Worm (Caenorhabditis elegans) whole organism, L1 larva: ENCODE results near the gene lin-2.

Experiments used
- C16A3.4 ChIP-seq: fragments of 150-350 bp; optimal IDR thresholded peaks from 2 replicates; lab custom pipeline; 2014; ENCODE audit warnings: missing biosample characterization, missing genetic modification characterization
- alr-1 ChIP-seq: fragments of 200-800 bp; sonication (Bioruptor generic); optimal IDR thresholded peaks from 2 replicates; lab custom pipeline; 2018; ENCODE audit warnings: borderline replicate concordance, mild to moderate bottlenecking, missing genetic modification characterization, missing compliant biosample characterization
- aly-2 ChIP-seq: fragments of 150-350 bp; optimal IDR thresholded peaks from 2 replicates; lab custom pipeline; 2014; ENCODE audit warnings: missing biosample characterization, missing genetic modification characterization
- ama-1 ChIP-seq: fragments of 150-350 bp; optimal IDR thresholded peaks from 2 replicates; lab custom pipeline; 2014
- ceh-82 ChIP-seq, 3 experiments: fragments of 150-350 bp in 1 of 3; sonication (generic microtip) in 2 of 3; optimal IDR thresholded peaks; 2 replicates each; lab custom pipeline; 2014 to 2017; ENCODE audit warnings: missing biosample characterization in 3 of 3, missing genetic modification characterization in 3 of 3
- ceh-90 ChIP-seq: sonication (generic microtip); optimal IDR thresholded peaks from 2 replicates; lab custom pipeline; 2016; ENCODE audit warnings: missing genetic modification characterization, missing compliant biosample characterization
- efl-1 ChIP-seq, 4 experiments: fragments of 150-350 bp; optimal IDR thresholded peaks in 3 of 4; peaks in 1 of 4; 1 replicate in 1 of 4; 2 replicates in 3 of 4; lab custom pipeline; 2014; ENCODE audit warnings: missing biosample characterization in 2 of 4, missing genetic modification characterization in 2 of 4, missing genetic modification reagents in 2 of 4
- egl-13 ChIP-seq: sonication (generic microtip); optimal IDR thresholded peaks from 2 replicates; lab custom pipeline; 2016; ENCODE audit warnings: missing genotype, missing genetic modification reagents, missing genetic modification characterization, missing compliant biosample characterization
- elt-2 ChIP-seq: sonication (generic microtip); optimal IDR thresholded peaks from 2 replicates; lab custom pipeline; 2016; ENCODE audit warnings: missing genetic modification characterization, mild to moderate bottlenecking, inconsistent platforms, missing compliant biosample characterization, missing genetic modification reagents
- elt-3 ChIP-seq, 6 experiments: fragments of 150-350 bp in 1 of 6; sonication (generic microtip); optimal IDR thresholded peaks; 2 replicates each; lab custom pipeline; 2017 to 2018; ENCODE audit warnings: missing biosample characterization in 6 of 6, missing genetic modification characterization in 6 of 6, inconsistent platforms in 1 of 6
- fkh-8 ChIP-seq: sonication (generic microtip); optimal IDR thresholded peaks from 2 replicates; lab custom pipeline; 2016; ENCODE audit warnings: mild to moderate bottlenecking, missing genetic modification characterization, missing compliant biosample characterization
- grh-1 ChIP-seq: fragments of 200-800 bp; sonication (Bioruptor generic); IDR thresholded peaks from 2 replicates; pipeline ENCODE4 v1.3.6; 2022; ENCODE audit warnings: missing genetic modification reagents, missing genetic modification characterization, missing compliant biosample characterization
- hlh-4 ChIP-seq: sonication (generic microtip); optimal IDR thresholded peaks from 2 replicates; lab custom pipeline; 2016; ENCODE audit warnings: mild to moderate bottlenecking, missing genetic modification characterization, missing compliant biosample characterization
- hpl-2 ChIP-seq: fragments of 150-350 bp; optimal IDR thresholded peaks from 2 replicates; lab custom pipeline; 2014; ENCODE audit warnings: missing biosample characterization, missing genetic modification reagents, missing genetic modification characterization
- isw-1 ChIP-seq: fragments of 200-800 bp; sonication (Bioruptor generic); IDR thresholded peaks from 2 replicates; pipeline ENCODE4 v1.3.6; 2022; ENCODE audit warnings: missing genetic modification characterization, missing compliant biosample characterization
- jun-1 ChIP-seq: fragments of 150-350 bp; optimal IDR thresholded peaks from 2 replicates; lab custom pipeline; 2014; ENCODE audit warnings: missing biosample characterization, missing genetic modification reagents, missing genetic modification characterization
- lin-13 ChIP-seq: fragments of 150-350 bp; optimal IDR thresholded peaks from 2 replicates; lab custom pipeline; 2014; ENCODE audit warnings: missing biosample characterization, missing genetic modification reagents, missing genetic modification characterization
- lin-15B ChIP-seq: fragments of 150-350 bp; sonication (generic microtip); optimal IDR thresholded peaks from 3 replicates; lab custom pipeline; 2014; ENCODE audit warnings: missing biosample characterization, missing genetic modification characterization
- lin-35 ChIP-seq, 2 experiments: fragments of 150-350 bp; optimal IDR thresholded peaks; 2 replicates each; lab custom pipeline; 2014; ENCODE audit warnings: missing biosample characterization in 2 of 2, missing genetic modification characterization in 2 of 2, missing genetic modification reagents in 2 of 2
- lir-3 ChIP-seq: sonication (generic microtip); optimal IDR thresholded peaks from 2 replicates; lab custom pipeline; 2016; ENCODE audit warnings: mild to moderate bottlenecking, missing genetic modification characterization, moderate library complexity, missing compliant biosample characterization; ENCODE audit not compliant: poor library complexity
- lsy-2 ChIP-seq, 2 experiments: fragments of 150-350 bp; optimal IDR thresholded peaks; 2 replicates each; lab custom pipeline; 2014; ENCODE audit warnings: missing biosample characterization in 2 of 2, missing genetic modification characterization in 2 of 2
- mab-9 ChIP-seq: fragments of 200-800 bp; sonication (Bioruptor generic); IDR thresholded peaks from 2 replicates; pipeline ENCODE4 v1.3.6; 2022; ENCODE audit warnings: missing genetic modification reagents, missing genetic modification characterization, missing compliant biosample characterization
- mdl-1 ChIP-seq, 2 experiments: fragments of 150-350 bp; optimal IDR thresholded peaks; 2 replicates each; lab custom pipeline; 2014 to 2017; ENCODE audit warnings: missing biosample characterization in 2 of 2, missing genetic modification characterization in 2 of 2, inconsistent platforms in 1 of 2
- mef-2 ChIP-seq: fragments of 150-350 bp; optimal IDR thresholded peaks from 2 replicates; lab custom pipeline; 2014; ENCODE audit warnings: missing biosample characterization, missing genetic modification characterization
- mep-1 ChIP-seq: fragments of 150-350 bp; optimal IDR thresholded peaks from 2 replicates; lab custom pipeline; 2014; ENCODE audit warnings: missing biosample characterization, missing genetic modification characterization
- nhr-11 ChIP-seq: fragments of 150-350 bp; optimal IDR thresholded peaks from 2 replicates; lab custom pipeline; 2014; ENCODE audit warnings: missing biosample characterization, missing genetic modification characterization
- nhr-12 ChIP-seq: sonication (generic microtip); optimal IDR thresholded peaks from 2 replicates; lab custom pipeline; 2017; ENCODE audit warnings: missing biosample characterization, missing genetic modification characterization
- nhr-20 ChIP-seq: sonication (generic microtip); optimal IDR thresholded peaks from 2 replicates; lab custom pipeline; 2016; ENCODE audit warnings: mild to moderate bottlenecking, missing genetic modification characterization, missing compliant biosample characterization
- nhr-47 ChIP-seq: sonication (generic microtip); optimal IDR thresholded peaks from 2 replicates; lab custom pipeline; 2016; ENCODE audit warnings: mild to moderate bottlenecking, missing genetic modification characterization, moderate library complexity, missing compliant biosample characterization
- nhr-71 ChIP-seq: sonication (generic microtip); optimal IDR thresholded peaks from 2 replicates; lab custom pipeline; 2016; ENCODE audit warnings: mild to moderate bottlenecking, missing genetic modification characterization, moderate library complexity, missing compliant biosample characterization
- nhr-77 ChIP-seq: fragments of 150-350 bp; optimal IDR thresholded peaks from 2 replicates; lab custom pipeline; 2014; ENCODE audit warnings: missing biosample characterization, missing genetic modification characterization
- nhr-84 ChIP-seq: sonication (generic microtip); optimal IDR thresholded peaks from 2 replicates; lab custom pipeline; 2017; ENCODE audit warnings: missing biosample characterization, missing genetic modification characterization
- nhr-90 ChIP-seq: sonication (generic microtip); optimal IDR thresholded peaks from 2 replicates; lab custom pipeline; 2016; ENCODE audit warnings: mild to moderate bottlenecking, missing genetic modification characterization, missing compliant biosample characterization; ENCODE audit not compliant: poor library complexity
- pax-3 ChIP-seq: fragments of 200-800 bp; sonication (Bioruptor generic); optimal IDR thresholded peaks from 2 replicates; lab custom pipeline; 2018; ENCODE audit warnings: mild to moderate bottlenecking, missing genetic modification characterization, moderate library complexity, missing compliant biosample characterization
- pqm-1 ChIP-seq: sonication (generic microtip); optimal IDR thresholded peaks from 3 replicates; lab custom pipeline; 2017; ENCODE audit warnings: missing biosample characterization, missing genetic modification characterization
- rnt-1 ChIP-seq: sonication (generic microtip); optimal IDR thresholded peaks from 2 replicates; lab custom pipeline; 2016; ENCODE audit warnings: mild to moderate bottlenecking, missing genetic modification characterization, moderate library complexity, missing compliant biosample characterization
- skn-1 ChIP-seq: fragments of 150-350 bp; optimal IDR thresholded peaks from 2 replicates; lab custom pipeline; 2014; ENCODE audit warnings: missing biosample characterization, missing genetic modification characterization
- snu-23 ChIP-seq: sonication (generic microtip); optimal IDR thresholded peaks from 2 replicates; lab custom pipeline; 2016; ENCODE audit warnings: missing genetic modification characterization, missing compliant biosample characterization
- sox-4 ChIP-seq: sonication (generic microtip); optimal IDR thresholded peaks from 2 replicates; lab custom pipeline; 2016; ENCODE audit warnings: missing genetic modification characterization, missing compliant biosample characterization
- sptf-1 ChIP-seq: fragments of 150-350 bp; optimal IDR thresholded peaks from 2 replicates; lab custom pipeline; 2014; ENCODE audit warnings: missing biosample characterization, missing genetic modification characterization
- sup-37 ChIP-seq: fragments of 200-800 bp; sonication (Bioruptor generic); optimal IDR thresholded peaks from 2 replicates; lab custom pipeline; 2018; ENCODE audit warnings: mild to moderate bottlenecking, missing genetic modification characterization, missing compliant biosample characterization
- swsn-7 ChIP-seq: sonication (generic microtip); optimal IDR thresholded peaks from 2 replicates; lab custom pipeline; 2016; ENCODE audit warnings: missing genetic modification characterization, missing compliant biosample characterization
- unc-30 ChIP-seq: sonication (generic microtip); optimal IDR thresholded peaks from 2 replicates; lab custom pipeline; 2017; ENCODE audit warnings: missing biosample characterization, missing genetic modification characterization
- unc-86 ChIP-seq: sonication (generic microtip); optimal IDR thresholded peaks from 2 replicates; lab custom pipeline; 2016; ENCODE audit warnings: missing genetic modification characterization, missing compliant biosample characterization
- xbp-1 ChIP-seq: sonication (generic microtip); optimal IDR thresholded peaks from 2 replicates; lab custom pipeline; 2016; ENCODE audit warnings: missing genetic modification characterization, missing compliant biosample characterization
- zag-1 ChIP-seq: fragments of 150-350 bp; optimal IDR thresholded peaks from 2 replicates; lab custom pipeline; 2014; ENCODE audit warnings: missing biosample characterization, missing genetic modification characterization
- ztf-11 ChIP-seq, 2 experiments: sonication (generic microtip); optimal IDR thresholded peaks; 2 replicates each; lab custom pipeline; 2016 to 2017; ENCODE audit warnings: missing genetic modification characterization in 2 of 2, missing biosample characterization in 1 of 2, missing compliant biosample characterization in 1 of 2

lin-2 gene

DNA sequence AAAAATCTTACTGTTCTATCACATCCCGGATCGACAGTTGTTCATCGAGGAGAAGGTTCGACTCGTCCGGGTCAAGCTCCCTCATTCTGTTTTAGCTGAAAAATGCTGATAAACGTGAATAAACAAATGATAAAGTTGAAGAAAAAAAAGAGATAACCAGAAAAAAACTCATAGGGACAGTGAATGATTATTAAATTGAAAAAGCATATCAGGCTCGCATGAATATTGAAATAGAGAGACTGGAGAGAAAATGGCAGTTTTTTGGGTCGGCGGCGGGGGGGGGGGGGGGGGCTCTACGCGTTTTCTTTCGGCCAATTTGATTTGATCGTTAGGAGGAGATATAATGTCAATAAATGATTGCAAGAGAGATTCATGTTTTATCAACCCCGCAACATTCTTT, at the start of gene lin-2:
Gene lin-2, minus strand, starts transcription at position 101 of the 400 bp plus-strand sequence.
- no peak for TF ChIP-seq sup-37 (GFP tag; lab: Kevin White, UChicago)
- no peak for TF ChIP-seq mep-1
- TF ChIP-seq elt-2 (tag; lab: Kevin White, UChicago) = peak; percentile 3

- TF ChIP-seq fkh-8 (tag; lab: Kevin White, UChicago) (no peak), lin-35 (GFP tag; optimal IDR thresholded peaks at IDR 0.05; lab: Kevin White, UChicago) (no peak), egl-13 (tag; lab: Kevin White, UChicago) (no peak), lsy-2 (tag; optimal IDR thresholded peaks at IDR 0.05; lab: Kevin White, UChicago) (no peak), xbp-1 (tag; lab: Kevin White, UChicago) (no peak), nhr-77 (no peak), nhr-11 (no peak)
Measured at ce11 chrX:12463504-12463903, 49.7 kb upstream of the lin-2 start, which contains the start of gene T18D3.5. Gene T18D3.5 (plus strand): TSS chrX:12463804.

- TF ChIP-seq mef-2 (no peak), grh-1 (GFP tag; lab: Robert Waterston, UW) (no peak), ceh-82 (tag; optimal IDR thresholded peaks at IDR 0.05; lab: Kevin White, UChicago) (no peak), lin-15B (tag; lab: Kevin White, UChicago) (no peak), isw-1 (GFP tag; lab: Robert Waterston, UW) (no peak), nhr-71 (tag; lab: Kevin White, UChicago) (no peak), lin-13 (no peak), zag-1 (tag; lab: Kevin White, UChicago) (no peak), ztf-11 (tag; optimal IDR thresholded peaks at IDR 0.05; lab: Kevin White, UChicago) (no peak), lir-3 (tag; lab: Kevin White, UChicago) (no peak), sox-4 (tag; lab: Kevin White, UChicago) (no peak), snu-23 (GFP tag; lab: Kevin White, UChicago) (no peak), pax-3 (tag; lab: Kevin White, UChicago) (no peak), unc-30 (no peak)
- TF ChIP-seq, all 84 proteins: peak for 0
Measured at ce11 chrX:12461557-12461956, 47.7 kb upstream of the lin-2 start, which contains the start of gene odr-7. Gene odr-7 (minus strand): TSS chrX:12461657.

- TF ChIP-seq C16A3.4 (tag; lab: Kevin White, UChicago) (peak; percentile 56), sptf-1 (tag; lab: Kevin White, UChicago) (no peak), hpl-2 (GFP tag; lab: Kevin White, UChicago) (no peak), mep-1 (peak; percentile 51), snu-23 (GFP tag; lab: Kevin White, UChicago) (peak; percentile 67), pqm-1 (tag; lab: Kevin White, UChicago) (no peak), swsn-7 (tag; lab: Kevin White, UChicago) (peak; percentile 33), sox-4 (tag; lab: Kevin White, UChicago) (no peak), mab-9 (no peak), nhr-20 (peak; percentile 68), ceh-90 (no peak), mef-2 (no peak), sup-37 (GFP tag; lab: Kevin White, UChicago) (peak; percentile 20), efl-1 (optimal IDR thresholded peaks at IDR 0.05; lab: Kevin White, UChicago) (peak in 1 of 2 experiments; percentile 13), efl-1 (GFP tag; optimal IDR thresholded peaks at IDR 0.05 in 1 of 2; lab: Kevin White, UChicago) (peak in 1 of 2 experiments; percentile 50), ceh-82 (tag; optimal IDR thresholded peaks at IDR 0.05; lab: Kevin White, UChicago) (no peak), alr-1 (tag; lab: Kevin White, UChicago) (no peak), ama-1 (lab: Kevin White, UChicago) (no peak), nhr-47 (tag; lab: Kevin White, UChicago) (peak; percentile 58), unc-86 (no peak), hlh-4 (tag; lab: Kevin White, UChicago) (no peak), jun-1 (peak; percentile 31), aly-2 (tag; lab: Kevin White, UChicago) (no peak), rnt-1 (tag; lab: Kevin White, UChicago) (peak; percentile 53), nhr-90 (tag; lab: Kevin White, UChicago) (peak; percentile 74), elt-3 (tag; optimal IDR thresholded peaks at IDR 0.05; lab: Kevin White, UChicago) (peak in 2 of 6 experiments; percentile 10 to 53), nhr-12 (tag; lab: Kevin White, UChicago) (no peak), skn-1 (tag; lab: Kevin White, UChicago) (peak; percentile 48), nhr-84 (tag; lab: Kevin White, UChicago) (no peak), mdl-1 (tag; optimal IDR thresholded peaks at IDR 0.05; lab: Kevin White, UChicago) (peak in 1 of 2 experiments; percentile 35)
Measured at ce11 chrX:12458021-12458420, 44.2 kb upstream of the lin-2 start.
